Fruit fly (Drosophila melanogaster) whole organism, larva: ENCODE results near the gene CG44001.

Experiments used
- noc ChIP-seq: fragments of 200-800 bp; sonication (Bioruptor generic); optimal IDR thresholded peaks from 3 replicates; lab custom pipeline; 2019; ENCODE audit warnings: missing biosample characterization, mild to moderate bottlenecking, missing genetic modification characterization, moderate library complexity

Gene CG44001

DNA sequence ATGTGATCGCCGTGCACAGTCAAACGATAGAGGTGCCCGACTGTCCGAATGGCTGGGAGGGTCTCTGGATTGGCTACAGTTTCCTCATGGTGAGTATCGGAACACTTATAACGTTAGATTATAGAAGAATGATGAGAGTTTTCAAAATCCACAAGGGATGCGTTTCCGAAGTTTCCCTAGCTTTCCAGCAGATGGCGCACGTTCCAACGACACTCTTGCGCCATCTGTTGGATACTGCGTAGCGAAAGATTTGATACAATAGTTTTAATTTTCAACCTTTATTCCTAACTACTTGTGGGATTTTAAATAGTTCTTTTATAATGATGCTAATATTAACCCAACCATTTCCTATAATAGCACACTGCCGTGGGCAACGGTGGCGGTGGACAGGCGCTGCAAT, 7.0 kb upstream of the CG44001 start:
- TF ChIP-seq noc (tag; lab: Kevin White, UChicago) = no peak

DNA sequence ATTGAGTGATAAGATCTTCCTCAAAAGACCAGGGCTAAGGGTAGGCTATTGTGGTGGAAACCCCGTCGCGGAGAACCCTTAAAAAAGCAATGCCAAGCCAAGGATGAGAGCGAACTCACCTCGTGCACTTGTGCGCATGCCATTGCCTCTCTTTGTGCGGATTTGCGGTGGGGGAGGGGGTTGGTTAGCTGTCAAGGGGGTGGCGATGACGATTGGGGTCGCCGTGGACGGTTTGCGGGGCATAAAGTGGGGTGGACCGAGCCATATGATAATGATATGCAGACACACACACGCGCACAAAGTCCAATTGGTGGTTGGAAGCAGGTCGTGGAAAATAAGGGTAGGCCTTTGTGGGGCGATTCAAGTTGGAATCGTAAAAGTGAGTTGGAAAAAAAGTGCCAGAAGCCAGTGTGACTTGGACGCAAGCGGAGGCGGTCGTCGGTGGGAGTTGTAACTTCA, 5.6 kb upstream of the CG44001 start, which contains the start of the genes CG14042 and SP555:
Gene CG14042, plus strand, starts transcription at position 308 of the 459 bp plus-strand sequence.
Gene SP555, plus strand, starts transcription at position 308 of the 459 bp plus-strand sequence.
- TF ChIP-seq noc (tag; lab: Kevin White, UChicago) = no peak

DNA sequence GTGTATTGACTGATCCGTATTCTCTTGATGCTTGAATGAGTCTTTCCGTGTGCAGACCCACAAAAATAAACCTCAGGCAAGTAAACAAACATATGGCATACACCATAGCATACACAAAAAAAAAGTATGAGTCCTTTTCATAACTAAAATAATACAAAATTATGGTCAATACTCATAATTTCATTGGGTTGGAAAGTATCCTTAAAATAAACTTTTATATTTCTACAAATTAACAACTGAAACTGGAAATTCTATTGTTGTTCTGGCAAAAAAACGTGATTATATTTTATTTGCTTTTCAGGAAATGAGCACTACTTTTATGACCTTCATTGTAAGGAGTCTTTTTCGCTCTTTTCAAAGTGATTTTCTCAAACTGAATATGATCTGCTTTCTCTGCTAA, 994 bp upstream of the CG44001 start:
- TF ChIP-seq noc (tag; lab: Kevin White, UChicago) = peak; percentile 61

DNA sequence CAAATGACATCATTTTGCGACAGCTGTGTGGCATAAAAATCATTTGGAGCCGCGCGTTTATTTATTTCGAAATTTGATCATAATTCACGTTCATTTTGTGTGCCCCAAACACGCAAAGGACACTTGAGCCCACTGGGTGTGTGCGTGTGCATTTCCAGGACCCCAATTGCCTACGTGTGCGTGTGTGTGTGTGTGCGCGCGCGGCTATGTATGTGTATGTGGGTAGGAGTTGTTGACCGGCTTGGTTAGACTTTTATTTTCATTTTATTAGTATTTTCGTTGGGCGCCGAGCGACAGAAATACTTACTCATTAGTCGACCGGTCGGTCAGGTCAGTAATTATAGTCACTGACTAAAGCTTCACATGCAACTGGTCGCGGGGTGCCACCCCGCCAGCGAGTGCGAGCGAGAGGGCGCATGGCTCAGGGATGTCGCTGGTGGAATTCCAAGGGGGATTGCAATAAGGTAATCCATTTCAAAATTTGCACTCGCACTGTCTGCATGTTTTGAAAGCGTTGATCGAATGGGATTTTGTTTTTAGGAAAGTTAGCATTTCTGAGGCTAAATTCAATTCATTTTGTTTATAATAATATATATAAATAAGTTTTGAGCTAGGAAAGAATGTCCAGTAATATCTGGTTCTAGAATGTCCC, 551 bp downstream of the CG44001 start:
- TF ChIP-seq noc (tag; lab: Kevin White, UChicago) = peak; percentile 37

DNA sequence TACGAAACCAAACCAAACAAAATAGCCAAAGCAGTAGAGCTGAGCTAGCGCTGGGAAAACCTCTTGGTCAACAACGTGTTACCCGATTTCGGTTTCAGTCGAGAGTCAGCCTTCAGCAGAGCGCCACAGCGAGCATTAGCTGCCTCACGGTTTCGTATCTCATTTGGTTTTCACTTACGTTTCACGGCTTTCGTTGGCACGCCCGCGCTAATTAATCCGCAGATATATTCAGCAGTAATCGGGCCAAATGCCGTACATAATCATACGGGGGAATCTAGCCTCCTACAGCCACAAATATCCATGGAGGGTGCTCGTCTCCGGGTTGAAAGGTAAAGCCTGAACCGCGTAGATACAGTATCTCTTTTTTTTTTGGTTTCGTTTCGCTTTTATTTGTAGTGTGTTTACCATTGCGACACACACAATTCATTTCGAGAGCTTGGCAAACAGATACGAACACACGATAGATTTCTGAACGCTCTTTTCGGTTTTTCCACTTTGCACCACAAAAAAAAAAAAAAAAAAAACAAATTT, 1.4 kb downstream of the CG44001 start, which contains the start of gene CG31650:
Gene CG31650, minus strand, starts transcription at position 352 of the 531 bp plus-strand sequence.
- peak; percentile 8 for TF ChIP-seq noc (tag; lab: Kevin White, UChicago)

DNA sequence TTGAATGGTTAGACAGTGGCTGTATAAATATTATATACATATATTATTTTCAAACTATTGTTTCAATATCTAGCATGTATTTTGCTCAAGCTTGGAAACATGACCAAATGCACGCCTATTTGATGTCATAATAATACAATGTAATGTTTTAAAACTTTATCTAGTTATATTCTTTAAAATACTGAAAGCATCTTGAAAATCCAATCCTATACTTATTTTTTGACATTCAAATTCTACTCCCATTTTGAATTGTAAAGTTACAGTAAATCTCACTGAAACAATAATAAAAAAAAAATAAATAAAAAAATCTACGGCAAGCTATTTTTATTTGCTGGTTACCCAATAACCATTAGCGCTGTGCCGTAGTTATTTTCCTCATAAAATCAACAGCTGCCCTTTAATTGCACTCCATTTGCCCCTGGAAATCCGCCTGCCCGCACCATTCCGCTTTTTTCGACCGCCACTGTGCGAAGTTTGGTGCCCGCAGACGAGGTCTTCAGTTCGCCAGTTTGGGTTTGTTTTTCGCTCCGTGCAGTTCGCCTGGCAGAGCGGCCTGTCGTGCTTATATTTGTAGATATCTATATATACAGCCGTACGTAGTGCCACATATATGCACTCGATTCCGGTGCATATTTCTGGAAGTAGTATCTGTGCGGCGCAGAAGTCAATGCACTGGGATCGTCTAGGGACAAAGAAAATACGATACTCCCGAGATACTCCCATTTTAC, 2.0 kb downstream of the CG44001 start:
- TF ChIP-seq noc (tag; lab: Kevin White, UChicago) = no peak

DNA sequence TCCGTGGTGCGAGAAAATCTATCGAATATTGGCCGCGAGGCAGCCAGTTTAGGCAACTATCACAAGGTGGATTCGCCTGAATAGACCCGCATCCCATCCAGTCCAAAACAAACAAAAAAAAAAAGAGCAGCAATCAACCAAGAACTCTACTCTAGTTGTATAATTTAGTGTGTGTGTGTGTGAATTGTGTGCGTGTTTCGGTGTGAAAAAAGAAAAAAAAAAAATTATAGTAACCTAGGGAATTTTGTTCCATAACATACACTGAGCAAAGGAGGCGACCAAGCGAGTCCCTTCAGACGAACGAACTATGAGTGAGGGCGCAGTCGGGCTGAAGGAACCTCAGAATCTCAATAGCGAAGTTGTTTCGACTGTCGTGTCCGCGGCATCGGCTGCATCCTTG, 3.2 kb downstream of the CG44001 start:
- TF ChIP-seq noc (tag; lab: Kevin White, UChicago) = no peak

DNA sequence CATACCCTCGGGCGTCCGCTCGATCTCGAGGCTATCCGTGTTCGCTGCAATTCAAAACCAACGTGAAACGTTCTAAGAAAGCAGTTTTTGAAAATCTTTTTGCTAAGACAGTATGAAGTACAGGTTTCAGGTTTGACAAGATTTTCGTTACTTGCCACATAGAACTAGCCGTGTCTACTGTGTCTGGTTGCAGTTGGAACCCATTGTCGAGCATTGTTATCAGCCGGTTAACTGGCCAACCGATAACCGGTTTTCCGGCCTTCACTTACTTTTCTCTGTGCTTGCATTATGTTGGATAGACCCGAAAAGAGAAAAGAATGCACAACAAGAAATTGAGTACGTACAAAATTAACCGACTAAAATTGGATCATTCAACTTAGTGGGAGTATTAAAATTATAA, 6.9 kb downstream of the CG44001 start:
- no peak for TF ChIP-seq noc (tag; lab: Kevin White, UChicago)

DNA sequence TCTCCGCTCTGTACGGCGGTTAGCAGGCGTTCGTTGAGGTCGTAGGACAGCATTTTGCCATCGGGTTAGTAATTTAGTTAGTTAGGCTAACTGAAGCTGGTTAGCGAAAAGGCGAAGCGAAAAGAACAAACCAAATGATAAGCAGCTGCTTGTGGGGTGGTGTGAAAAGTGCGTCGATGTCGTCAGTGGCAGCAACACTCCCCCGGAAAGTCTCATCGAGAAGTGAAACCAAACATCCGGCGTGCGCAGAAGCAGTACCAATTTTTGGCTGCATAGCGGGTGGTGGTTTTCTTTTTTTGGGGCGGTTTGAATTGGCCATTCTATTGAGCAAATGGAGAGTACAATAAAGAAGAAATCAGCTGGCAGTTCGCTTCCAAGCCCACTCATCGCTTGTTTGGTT, 7.8 kb downstream of the CG44001 start, which contains the start of gene CG9121:
Gene CG9121, minus strand, starts transcription at position 238 of the 400 bp plus-strand sequence.
- no peak for TF ChIP-seq noc (tag; lab: Kevin White, UChicago)

DNA sequence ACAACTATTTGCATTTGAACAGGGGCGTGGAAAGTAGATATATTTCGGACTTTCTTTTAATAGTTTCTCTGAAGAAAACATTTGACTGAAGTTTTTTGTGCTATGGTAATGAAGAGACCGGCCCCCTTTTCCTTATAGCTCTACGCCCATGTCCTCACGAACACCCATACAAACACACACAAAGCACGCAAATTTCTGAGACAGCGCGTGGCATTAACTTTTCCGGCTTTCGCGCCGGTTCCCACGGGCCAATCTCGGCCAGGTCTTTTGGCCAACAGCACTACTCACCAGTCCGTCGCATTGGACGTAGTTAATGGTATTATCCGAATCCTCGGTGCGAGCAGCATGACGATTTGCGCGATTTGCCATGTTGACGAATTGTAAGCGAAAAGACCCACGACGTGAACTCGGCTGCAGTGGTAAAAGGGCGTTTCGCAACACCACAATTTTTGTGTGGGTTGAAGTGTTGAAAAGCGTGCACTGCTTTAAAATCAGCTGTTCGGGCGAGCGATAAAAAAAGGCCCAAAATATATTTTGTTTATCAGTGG, 9.4 kb downstream of the CG44001 start, which contains the start of gene senju:
Gene senju, plus strand, starts transcription at position 477 of the 548 bp plus-strand sequence.
- peak; percentile 85 for TF ChIP-seq noc (tag; lab: Kevin White, UChicago)

DNA sequence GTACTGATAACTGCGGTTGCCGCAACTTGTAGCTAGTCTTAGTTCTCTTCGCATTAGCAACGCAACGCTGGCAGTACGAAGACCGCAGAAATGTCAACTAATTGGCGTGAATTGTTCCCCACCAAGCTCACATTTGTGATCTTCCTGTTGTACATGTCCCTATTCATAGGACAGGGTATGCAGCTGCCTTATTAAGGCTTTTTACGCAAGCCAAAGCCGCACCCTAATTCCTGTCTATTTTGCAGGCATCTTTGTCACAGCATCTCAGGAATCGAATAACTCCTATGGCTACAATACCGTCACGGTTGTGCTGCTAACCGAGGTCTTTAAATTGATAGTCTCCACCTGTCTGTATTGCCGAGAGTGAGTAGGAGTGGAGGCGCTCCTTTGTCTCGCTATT, 9.9 kb downstream of the CG44001 start, which contains the start of gene eIF3h:
Gene eIF3h, minus strand, starts transcription at position 101 of the 400 bp plus-strand sequence.
- TF ChIP-seq noc (tag; lab: Kevin White, UChicago) = no peak

DNA sequence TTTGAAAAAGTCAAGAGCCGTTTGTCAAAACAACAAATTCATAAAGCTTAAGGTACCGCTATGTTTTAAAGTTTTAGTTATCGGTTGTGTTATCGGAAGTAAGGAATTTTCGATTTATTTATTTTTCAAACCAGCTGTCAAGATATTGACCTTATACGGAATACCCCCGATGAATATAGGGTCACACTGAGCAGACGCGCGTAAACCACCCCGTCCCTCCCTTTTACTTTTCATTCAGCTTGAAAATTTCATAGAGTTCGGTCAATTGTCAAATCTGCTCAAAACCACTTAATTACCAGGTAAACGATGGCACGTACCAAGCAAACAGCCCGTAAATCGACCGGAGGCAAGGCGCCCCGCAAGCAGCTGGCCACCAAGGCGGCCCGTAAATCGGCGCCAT, 11.9 kb downstream of the CG44001 start, which contains the start of the genes CG14036 and His3.3A:
Gene CG14036, minus strand, starts transcription at position 64 of the 400 bp plus-strand sequence.
Gene His3.3A, plus strand, starts transcription at position 106 of the 400 bp plus-strand sequence.
- TF ChIP-seq noc (tag; lab: Kevin White, UChicago) = no peak

DNA sequence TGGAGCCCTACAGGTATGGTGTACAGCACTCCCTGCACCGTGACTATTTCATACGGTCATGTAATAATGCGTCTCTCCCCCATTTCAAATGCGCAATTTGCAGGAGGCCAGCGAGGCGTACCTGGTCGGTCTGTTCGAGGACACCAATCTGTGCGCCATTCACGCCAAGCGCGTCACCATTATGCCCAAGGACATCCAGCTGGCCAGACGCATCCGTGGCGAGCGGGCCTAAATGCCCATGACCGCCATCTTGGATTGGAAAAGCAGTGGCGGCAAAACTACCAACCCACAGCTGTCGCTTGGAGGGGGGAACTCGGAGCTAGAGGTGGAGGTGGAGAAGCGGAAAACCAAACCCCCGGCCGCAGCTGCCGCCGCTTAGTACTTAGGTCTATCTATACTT, 12.5 kb downstream of the CG44001 start:
- no peak for TF ChIP-seq noc (tag; lab: Kevin White, UChicago)

DNA sequence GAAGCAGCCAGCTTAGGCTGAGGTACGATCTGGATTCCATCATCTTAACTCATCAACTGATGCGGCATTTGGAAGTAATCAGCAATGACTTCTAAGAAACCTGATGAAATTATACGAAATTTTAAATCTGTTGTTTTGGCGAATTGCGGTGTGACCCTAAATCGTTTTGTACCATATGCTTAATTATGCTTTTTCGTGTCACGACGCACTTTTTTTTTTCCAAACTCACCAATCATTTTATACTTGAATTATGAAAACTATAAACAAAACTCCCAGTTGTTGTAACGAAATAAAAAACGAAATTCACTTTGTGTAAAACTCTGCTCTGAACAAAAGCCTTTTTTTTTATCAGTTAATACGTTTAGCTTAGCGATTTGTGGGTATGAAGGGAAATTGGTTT, 15.0 kb downstream of the CG44001 start, which contains the start of gene Nepl3:
Gene Nepl3, minus strand, starts transcription at position 155 of the 400 bp plus-strand sequence.
- TF ChIP-seq noc (tag; lab: Kevin White, UChicago) = no peak

DNA sequence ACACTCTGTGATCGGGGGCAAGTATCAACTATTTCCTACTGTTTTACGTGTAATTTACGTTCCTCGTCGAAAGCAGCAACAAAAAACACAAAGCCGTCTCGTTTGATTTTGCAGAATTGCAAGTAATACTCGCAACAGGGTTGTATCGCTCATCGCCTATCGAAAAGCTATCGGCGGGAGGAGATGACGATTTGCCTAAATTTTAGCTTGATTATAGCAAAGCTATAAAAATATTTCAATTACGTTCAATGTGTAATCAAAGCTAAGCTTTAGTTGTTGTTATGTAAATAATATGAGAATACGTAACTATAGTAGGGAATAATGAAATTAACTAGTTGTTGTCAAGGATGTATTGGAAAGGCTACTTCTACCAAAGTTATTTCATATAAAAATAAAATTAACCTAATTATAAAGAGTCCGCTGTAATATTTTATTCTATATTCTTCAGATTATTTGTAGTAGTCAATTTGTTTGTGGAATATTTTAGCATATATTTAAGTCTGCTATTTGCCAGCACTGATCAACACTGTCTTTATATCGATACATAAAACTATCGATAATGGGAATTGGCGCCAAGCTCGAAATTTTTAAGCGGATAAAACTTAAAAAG, 16.7 kb downstream of the CG44001 start, which contains the start of gene Rpn11:
Gene Rpn11, minus strand, starts transcription at position 146 of the 610 bp plus-strand sequence.
- TF ChIP-seq noc (tag; lab: Kevin White, UChicago) = peak; percentile 63
